Fruit fly (Drosophila melanogaster) whole organism, embryonic: ENCODE data around the gene Spt6.

Source experiments
- CG12155 ChIP-seq: fragments of 200-800 bp; sonication (Bioruptor generic); optimal IDR thresholded peaks from 3 replicates; lab custom pipeline; 2016; ENCODE audit warnings: missing biosample characterization, missing genetic modification characterization
- CG7839 ChIP-seq: fragments of 200-800 bp; sonication (Bioruptor generic); optimal IDR thresholded peaks from 3 replicates; lab custom pipeline; 2018; ENCODE audit warnings: missing biosample characterization, mild to moderate bottlenecking, missing genetic modification characterization, moderate library complexity
- CG8359 ChIP-seq: fragments of 200-800 bp; sonication (Bioruptor generic); optimal IDR thresholded peaks from 2 replicates; lab custom pipeline; 2017; ENCODE audit warnings: missing biosample characterization, mild to moderate bottlenecking, missing genetic modification characterization, borderline replicate concordance
- al ChIP-seq: fragments of 200-800 bp; sonication (Bioruptor generic); IDR thresholded peaks from 2 replicates; pipeline ENCODE4 v1.3.6; 2022; ENCODE audit warnings: missing biosample characterization, missing genetic modification characterization
- sug ChIP-seq: fragments of 200-800 bp; optimal IDR thresholded peaks from 2 replicates; lab custom pipeline; 2019; ENCODE audit warnings: missing biosample characterization, mild to moderate bottlenecking, missing genetic modification characterization, moderate library complexity

- TF ChIP-seq CG7839 (no peak), CG8359 (GFP tag; lab: Kevin White, UChicago) (no peak), CG12155 (GFP tag; lab: Kevin White, UChicago) (no peak), sug (no peak), al (GFP tag; lab: Robert Waterston, UW) (no peak)
These were observed 33.5 kb downstream of the Spt6 start, which contains the start of gene CG12219 for dm6 chrX:6301052-6301451.
